Worm (Caenorhabditis elegans): Measurements from ENCODE around the gene T05C12.11.

ce11 chrII:8130792-8131191, 39.5 kb downstream of the T05C12.11 start:
- no peak for TF ChIP-seq aha-1 (tag)
- no peak for TF ChIP-seq nhr-77 (tag; optimal IDR thresholded peaks at IDR 0.05)
- no peak for TF ChIP-seq lin-38 (GFP tag; IDR thresholded peaks at IDR 0.05)
- TF ChIP-seq mdt-29 (GFP tag; IDR thresholded peaks at IDR 0.05) = no peak
- no peak for TF ChIP-seq ceh-28 (tag; optimal IDR thresholded peaks at IDR 0.05)
- no peak for TF ChIP-seq fos-1 (tag; optimal IDR thresholded peaks at IDR 0.05)
- peak; percentile 9 for TF ChIP-seq ama-1 (optimal IDR thresholded peaks at IDR 0.05)
- TF ChIP-seq set-16 (GFP tag; IDR thresholded peaks at IDR 0.05) = no peak
- no peak for TF ChIP-seq lin-13 (GFP tag; optimal IDR thresholded peaks at IDR 0.05)
- no peak for TF ChIP-seq egl-27 (tag; optimal IDR thresholded peaks at IDR 0.05)
- no peak for TF ChIP-seq snpc-1.2 (GFP tag; IDR thresholded peaks at IDR 0.05)

Measured in whole organism, L4 larva.